Fruit fly (Drosophila melanogaster): ENCODE data around the gene CG42857.

CG42857 gene

dm6 chr3R:9869954-9870353, 49.0 kb upstream of the CG42857 start (continued):
- no peak for TF ChIP-seq lmd (GFP tag; IDR thresholded peaks at IDR 0.05)
- peak; percentile 52 for TF ChIP-seq CHES-1-like (GFP tag; optimal IDR thresholded peaks at IDR 0.05)
- TF ChIP-seq CG2116 (GFP tag; optimal IDR thresholded peaks at IDR 0.05) = peak; percentile 48
- peak; percentile 16; the same call in 1 of the 2 replicates for TF ChIP-seq CG10366 (GFP tag; IDR thresholded peaks at IDR 0.05)
- no peak for TF ChIP-seq tll (GFP tag; optimal IDR thresholded peaks at IDR 0.05)
- peak; percentile 58 for TF ChIP-seq CG18764 (GFP tag; optimal IDR thresholded peaks at IDR 0.05)
- TF ChIP-seq abd-A (tag; optimal IDR thresholded peaks at IDR 0.05) = no peak
- TF ChIP-seq fd64A (GFP tag; optimal IDR thresholded peaks at IDR 0.05) = peak; percentile 94
- no peak for TF ChIP-seq luna (GFP tag; optimal IDR thresholded peaks at IDR 0.05)
- no peak for TF ChIP-seq jigr1 (GFP tag; IDR thresholded peaks at IDR 0.05)
- peak; percentile 15 for TF ChIP-seq ERR (GFP tag; optimal IDR thresholded peaks at IDR 0.05)
- TF ChIP-seq sna (GFP tag; IDR thresholded peaks at IDR 0.05; ENCODE audit: partially characterized antibody) = no peak
- peak; percentile 88 for TF ChIP-seq CG2875 (GFP tag; optimal IDR thresholded peaks at IDR 0.05)
- peak; percentile 46 for TF ChIP-seq CG30431 (GFP tag; optimal IDR thresholded peaks at IDR 0.05)
- peak; percentile 32 for TF ChIP-seq CG10543 (GFP tag; optimal IDR thresholded peaks at IDR 0.05)
- TF ChIP-seq CG31388 (GFP tag; optimal IDR thresholded peaks at IDR 0.05) = no peak
- peak; percentile 78 for TF ChIP-seq CG11398 (GFP tag; optimal IDR thresholded peaks at IDR 0.05)
- TF ChIP-seq Hr78 (GFP tag; optimal IDR thresholded peaks at IDR 0.05) = peak in 1 of 2 experiments; percentile 79
- peak; percentile 60 for TF ChIP-seq grn (GFP tag; optimal IDR thresholded peaks at IDR 0.05)
- no peak for TF ChIP-seq crp (GFP tag; optimal IDR thresholded peaks at IDR 0.05)
- peak; percentile 47 for TF ChIP-seq CG14965 (GFP tag; optimal IDR thresholded peaks at IDR 0.05; ENCODE audit: borderline replicate concordance)
- peak; percentile 85 for TF ChIP-seq CG3407 (GFP tag; optimal IDR thresholded peaks at IDR 0.05)
- peak; percentile 24 for TF ChIP-seq CG9797 (GFP tag; optimal IDR thresholded peaks at IDR 0.05)
- peak; percentile 89 for TF ChIP-seq CG6813 (GFP tag; optimal IDR thresholded peaks at IDR 0.05)
- no peak for TF ChIP-seq sc (optimal IDR thresholded peaks at IDR 0.05)
- peak; percentile 61 for TF ChIP-seq sc (GFP tag; optimal IDR thresholded peaks at IDR 0.05)
- TF ChIP-seq pfk (GFP tag; optimal IDR thresholded peaks at IDR 0.05) = no peak
- peak; percentile 21 for TF ChIP-seq HmgD (GFP tag; optimal IDR thresholded peaks at IDR 0.05)
- TF ChIP-seq Dref (GFP tag; IDR thresholded peaks at IDR 0.05) = no peak
- peak; percentile 46 for TF ChIP-seq CG31365 (tag; optimal IDR thresholded peaks at IDR 0.05)
- no peak for TF ChIP-seq Trl (optimal IDR thresholded peaks at IDR 0.05)
- TF ChIP-seq Trl (GFP tag; optimal IDR thresholded peaks at IDR 0.05) = peak; percentile 60
- peak; percentile 11 for TF ChIP-seq CG12769 (tag; optimal IDR thresholded peaks at IDR 0.05)
- peak; percentile 92 for TF ChIP-seq kni (GFP tag; optimal IDR thresholded peaks at IDR 0.05)
- no peak for TF ChIP-seq hth (optimal IDR thresholded peaks at IDR 0.05)
- TF ChIP-seq CG17361 (GFP tag; IDR thresholded peaks at IDR 0.05) = peak; percentile 42; the same call in 2 of the 3 replicates
- TF ChIP-seq lab (GFP tag; optimal IDR thresholded peaks at IDR 0.05) = peak; percentile 50
- TF ChIP-seq MTF-1 (GFP tag; optimal IDR thresholded peaks at IDR 0.05; ENCODE audit: borderline replicate concordance) = peak; percentile 82
- TF ChIP-seq salm (tag; optimal IDR thresholded peaks at IDR 0.05) = peak; percentile 55
- peak; percentile 62 for TF ChIP-seq CG1792 (GFP tag; optimal IDR thresholded peaks at IDR 0.05)
- TF ChIP-seq bab2 (GFP tag; optimal IDR thresholded peaks at IDR 0.05) = peak; percentile 77
- no peak for TF ChIP-seq az2 (GFP tag; optimal IDR thresholded peaks at IDR 0.05)
- no peak for TF ChIP-seq CG6791 (GFP tag; IDR thresholded peaks at IDR 0.05; ENCODE audit: partially characterized antibody)
- TF ChIP-seq CG11247 (GFP tag; IDR thresholded peaks at IDR 0.05) = no peak
- peak; percentile 0 for TF ChIP-seq CG18476 (GFP tag; optimal IDR thresholded peaks at IDR 0.05)
- TF ChIP-seq CG15011 (GFP tag; optimal IDR thresholded peaks at IDR 0.05) = peak; percentile 15
- TF ChIP-seq zen (tag; optimal IDR thresholded peaks at IDR 0.05) = peak; percentile 30
- no peak for TF ChIP-seq CG9817 (tag; optimal IDR thresholded peaks at IDR 0.05)
- TF ChIP-seq dmrt99B (tag; optimal IDR thresholded peaks at IDR 0.05) = peak; percentile 30
- no peak for TF ChIP-seq CG10147 (GFP tag; optimal IDR thresholded peaks at IDR 0.05)

Data from whole organism, embryonic.